Worm (Caenorhabditis elegans): Measurements from ENCODE around the gene dpf-5.

ce11 chrIV:4771792-4772191 is 34.6 kb downstream of the dpf-5 start, which contains the start of gene R11E3.2:
- no peak for TF ChIP-seq dao-5 (tag; optimal IDR thresholded peaks at IDR 0.05)
- TF ChIP-seq W03F9.2 (tag; optimal IDR thresholded peaks at IDR 0.05) = no peak

Data from whole organism, L4/young adult.